Worm (Caenorhabditis elegans): Measurements from ENCODE around the gene sdpn-1.

- peak; percentile 71 for TF ChIP-seq skn-1 (tag; optimal IDR thresholded peaks at IDR 0.05)
- TF ChIP-seq lin-15B (tag; optimal IDR thresholded peaks at IDR 0.05), result peak; percentile 36
- TF ChIP-seq nhr-237 (tag; optimal IDR thresholded peaks at IDR 0.05), result no peak
- no peak for TF ChIP-seq nhr-28 (tag; optimal IDR thresholded peaks at IDR 0.05)
- no peak for TF ChIP-seq ZK546.5 (tag; optimal IDR thresholded peaks at IDR 0.05)
- no peak for TF ChIP-seq unc-62 (GFP tag; optimal IDR thresholded peaks at IDR 0.05)
- TF ChIP-seq nhr-77 (tag; optimal IDR thresholded peaks at IDR 0.05), result no peak
- TF ChIP-seq ceh-82 (tag; optimal IDR thresholded peaks at IDR 0.05), result no peak
- no peak for TF ChIP-seq zag-1 (tag; optimal IDR thresholded peaks at IDR 0.05)
- no peak for TF ChIP-seq ama-1 (optimal IDR thresholded peaks at IDR 0.05)
- TF ChIP-seq egl-5 (tag; optimal IDR thresholded peaks at IDR 0.05), result peak; percentile 83
- no peak for TF ChIP-seq egl-27 (tag; optimal IDR thresholded peaks at IDR 0.05)
- TF ChIP-seq nfya-1 (tag; optimal IDR thresholded peaks at IDR 0.05; ENCODE audit: insufficient read depth), result peak; percentile 77
Observed at ce11 chrX:7951578-7951977, 46.5 kb downstream of the sdpn-1 start.

Data from whole organism, L3 larva.